Fruit fly (Drosophila melanogaster) whole organism: Measurements from ENCODE around the gene salt.

Experiments used
- CG8478 ChIP-seq: fragments of >200 bp; optimal IDR thresholded peaks from 2 replicates; lab custom pipeline; 2018; ENCODE audit warnings: inconsistent platforms
- Dll ChIP-seq: fragments of >200 bp; optimal IDR thresholded peaks from 2 replicates; lab custom pipeline; 2017
- EcR ChIP-seq, 2 experiments: fragments of >200 bp; optimal IDR thresholded peaks; 2 replicates each; lab custom pipeline; 2017; ENCODE audit warnings: missing biosample characterization in 2 of 2, missing genetic modification characterization in 2 of 2, missing genetic modification reagents in 2 of 2
- pan ChIP-seq: fragments of >200 bp; optimal IDR thresholded peaks from 2 replicates; lab custom pipeline; 2017
- psq ChIP-seq: fragments of >200 bp; optimal IDR thresholded peaks from 2 replicates; lab custom pipeline; 2017
- usp ChIP-seq: fragments of >200 bp; optimal IDR thresholded peaks from 2 replicates; lab custom pipeline; 2017; ENCODE audit warnings: missing biosample characterization, missing genetic modification characterization, mixed read lengths

salt gene

dm6 chr3R:31764672-31765071 lies 10.2 kb upstream of the salt start, which contains the start of gene CG2150:
Gene CG2150 (minus strand): TSS chr3R:31764772.
- TF ChIP-seq Dll (lab: Kevin White, UChicago) (no peak), EcR (GFP tag; optimal IDR thresholded peaks at IDR 0.05; lab: Kevin White, UChicago) (no peak), usp (GFP tag; lab: Kevin White, UChicago) (no peak), psq (lab: Kevin White, UChicago) (no peak), pan (lab: Kevin White, UChicago) (no peak)

dm6 chr3R:31762672-31763071 lies 8.2 kb upstream of the salt start:
- TF ChIP-seq Dll (lab: Kevin White, UChicago) (no peak), usp (GFP tag; lab: Kevin White, UChicago) (no peak), CG8478 (no peak)

DNA sequence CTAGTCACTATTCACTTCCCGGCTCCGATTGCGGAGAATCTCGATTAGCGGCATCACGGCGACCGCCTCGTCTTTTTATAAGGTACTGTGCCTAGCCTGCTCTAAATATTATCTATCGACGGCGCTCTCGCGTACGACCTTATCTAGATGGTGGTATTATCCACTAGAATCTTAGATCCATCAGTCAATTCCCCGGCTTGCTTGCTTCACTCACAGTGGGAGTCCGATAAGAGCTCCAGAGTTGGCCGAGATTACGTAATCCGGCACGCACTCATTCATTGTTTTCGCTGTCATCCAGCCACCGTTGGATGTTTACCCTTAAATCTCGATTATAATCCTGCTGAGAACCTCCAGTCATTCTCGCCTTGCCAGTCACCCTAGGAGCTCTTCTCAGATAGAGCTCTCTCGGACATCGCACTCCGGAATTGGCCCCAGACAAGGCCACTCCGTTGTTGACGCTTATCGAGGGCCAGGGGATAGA lies 7.1 kb upstream of the salt start, which contains the start of gene Smvt:
Smvt (minus strand) TSS at position 51 of the 481 bp plus-strand sequence.
- TF ChIP-seq EcR (GFP tag; optimal IDR thresholded peaks at IDR 0.05; lab: Kevin White, UChicago), result no peak
- no peak for TF ChIP-seq CG8478
- TF ChIP-seq psq (lab: Kevin White, UChicago), result no peak
- TF ChIP-seq pan (lab: Kevin White, UChicago), result no peak
- no peak for TF ChIP-seq usp (GFP tag; lab: Kevin White, UChicago)

DNA sequence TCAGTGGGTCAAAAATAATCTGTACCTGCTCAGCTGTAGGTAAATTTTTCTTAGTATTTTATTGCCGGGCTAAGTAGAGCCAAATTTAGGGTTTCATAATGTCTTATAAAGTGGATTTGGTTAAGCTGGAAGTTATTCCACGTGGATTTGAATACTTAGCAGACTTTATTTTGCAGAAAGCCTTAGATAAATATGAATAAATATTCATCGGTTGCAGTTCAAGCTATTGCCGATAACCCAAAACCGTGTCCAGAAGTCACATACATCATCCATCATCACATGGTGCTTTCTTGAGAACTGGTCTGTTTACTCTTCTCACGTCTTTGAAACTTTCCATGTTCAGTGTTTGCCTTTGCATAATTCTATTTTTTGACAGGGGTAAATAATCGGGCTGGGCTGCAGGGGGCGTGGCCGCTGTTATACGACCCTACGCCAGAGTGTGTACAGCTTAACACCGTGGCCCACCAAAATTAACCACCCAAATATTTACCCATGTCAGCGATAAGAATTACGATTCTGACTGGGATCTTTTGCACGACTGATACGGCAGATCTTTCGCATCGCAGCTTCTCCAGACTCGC lies 4.2 kb upstream of the salt start, which contains the start of gene CG2187:
CG2187 (minus strand) TSS at position 51 of the 581 bp plus-strand sequence.
- TF ChIP-seq psq (lab: Kevin White, UChicago) (no peak), EcR (GFP tag; optimal IDR thresholded peaks at IDR 0.05; lab: Kevin White, UChicago) (no peak), CG8478 (no peak), usp (GFP tag; lab: Kevin White, UChicago) (no peak), Dll (lab: Kevin White, UChicago) (no peak), pan (lab: Kevin White, UChicago) (no peak)

dm6 chr3R:31748093-31748996 lies 6.2 kb downstream of the salt start:
- TF ChIP-seq Dll (lab: Kevin White, UChicago) (no peak), CG8478 (peak; percentile 68), psq (lab: Kevin White, UChicago) (peak; percentile 60), pan (lab: Kevin White, UChicago) (no peak)

dm6 chr3R:31747429-31748048 lies 7.0 kb downstream of the salt start, which contains the start of the genes nero and CG1910:
Gene nero (minus strand): TSS chr3R:31747558.
Gene CG1910 (plus strand): TSS chr3R:31747643.
- TF ChIP-seq psq (lab: Kevin White, UChicago), result no peak
- no peak for TF ChIP-seq Dll (lab: Kevin White, UChicago)

dm6 chr3R:31745629-31746081 lies 8.8 kb downstream of the salt start, which contains the start of gene awd:
Gene awd (minus strand): TSS chr3R:31746077.
- TF ChIP-seq pan (lab: Kevin White, UChicago) (no peak), CG8478 (no peak), usp (GFP tag; lab: Kevin White, UChicago) (no peak), psq (lab: Kevin White, UChicago) (no peak), EcR (GFP tag; optimal IDR thresholded peaks at IDR 0.05; lab: Kevin White, UChicago) (no peak), Dll (lab: Kevin White, UChicago) (no peak)

dm6 chr3R:31744044-31744652 lies 10.4 kb downstream of the salt start, which contains the start of gene CG1896:
Gene CG1896 (plus strand): TSS chr3R:31744282.
- TF ChIP-seq CG8478 (no peak), pan (lab: Kevin White, UChicago) (no peak), EcR (GFP tag; optimal IDR thresholded peaks at IDR 0.05; lab: Kevin White, UChicago) (no peak), psq (lab: Kevin White, UChicago) (no peak), usp (GFP tag; lab: Kevin White, UChicago) (no peak), Dll (lab: Kevin White, UChicago) (no peak)

dm6 chr3R:31743279-31743678 lies 11.2 kb downstream of the salt start, which contains the start of gene Tbca:
Gene Tbca (plus strand): TSS chr3R:31743490.
- TF ChIP-seq usp (GFP tag; lab: Kevin White, UChicago), result no peak
- TF ChIP-seq Dll (lab: Kevin White, UChicago), result no peak
- TF ChIP-seq EcR (GFP tag; optimal IDR thresholded peaks at IDR 0.05; lab: Kevin White, UChicago), result no peak
- TF ChIP-seq pan (lab: Kevin White, UChicago), result no peak
- no peak for TF ChIP-seq psq (lab: Kevin White, UChicago)
- TF ChIP-seq CG8478, result no peak

dm6 chr3R:31741278-31741677 lies 13.2 kb downstream of the salt start:
- TF ChIP-seq CG8478, result no peak
- no peak for TF ChIP-seq EcR (GFP tag; optimal IDR thresholded peaks at IDR 0.05; lab: Kevin White, UChicago)
- TF ChIP-seq psq (lab: Kevin White, UChicago), result no peak
- no peak for TF ChIP-seq usp (GFP tag; lab: Kevin White, UChicago)
- no peak for TF ChIP-seq Dll (lab: Kevin White, UChicago)
- no peak for TF ChIP-seq pan (lab: Kevin White, UChicago)
